Worm (Caenorhabditis elegans) whole organism, L3 larva: Measurements from ENCODE around the gene F56D5.3.
A peak's percentile ranks its signal among the peaks of the same experiment; 100 is the strongest.

Source experiments
- aly-2 ChIP-seq: fragments of 150-350 bp; optimal IDR thresholded peaks from 2 replicates; lab custom pipeline; 2014; ENCODE audit warnings: missing biosample characterization, missing genetic modification characterization
- ceh-16 ChIP-seq: sonication (generic microtip); optimal IDR thresholded peaks from 2 replicates; lab custom pipeline; 2017; ENCODE audit warnings: missing biosample characterization, missing genetic modification characterization
- ceh-82 ChIP-seq: fragments of 150-350 bp; optimal IDR thresholded peaks from 2 replicates; lab custom pipeline; 2014; ENCODE audit warnings: missing biosample characterization, missing genetic modification characterization
- daf-12 ChIP-seq: fragments of 150-350 bp; optimal IDR thresholded peaks from 2 replicates; lab custom pipeline; 2014; ENCODE audit warnings: missing biosample characterization, missing genetic modification reagents, missing genetic modification characterization
- elt-1 ChIP-seq: fragments of 150-350 bp; optimal IDR thresholded peaks from 2 replicates; lab custom pipeline; 2014; ENCODE audit warnings: missing biosample characterization, missing genetic modification characterization
- elt-3 ChIP-seq, 3 experiments: fragments of 150-350 bp in 1 of 3; sonication (generic microtip) in 2 of 3; optimal IDR thresholded peaks; 2 replicates in 2 of 3; 4 replicates in 1 of 3; lab custom pipeline; 2014 to 2017; ENCODE audit warnings: missing biosample characterization in 3 of 3, missing genetic modification characterization in 3 of 3
- hmg-11 ChIP-seq: sonication (generic microtip); optimal IDR thresholded peaks from 2 replicates; lab custom pipeline; 2016; ENCODE audit warnings: missing genetic modification characterization, missing compliant biosample characterization
- jun-1 ChIP-seq: fragments of 150-350 bp; optimal IDR thresholded peaks from 2 replicates; lab custom pipeline; 2014; ENCODE audit warnings: missing biosample characterization, missing genetic modification reagents, missing genetic modification characterization
- lsy-12 ChIP-seq: sonication (generic microtip); optimal IDR thresholded peaks from 2 replicates; lab custom pipeline; 2016; ENCODE audit warnings: mild to moderate bottlenecking, missing genetic modification characterization, missing compliant biosample characterization
- mdl-1 ChIP-seq: fragments of 150-350 bp; optimal IDR thresholded peaks from 2 replicates; lab custom pipeline; 2014; ENCODE audit warnings: missing biosample characterization, missing genetic modification characterization
- nfya-1 ChIP-seq: sonication (generic microtip); optimal IDR thresholded peaks from 2 replicates; lab custom pipeline; 2017; ENCODE audit warnings: missing genetic modification characterization, mild to moderate bottlenecking, missing compliant biosample characterization, antibody characterized with exemption, moderate library complexity; ENCODE audit not compliant: insufficient read depth
- nhr-25 ChIP-seq: sonication (generic microtip); optimal IDR thresholded peaks from 2 replicates; lab custom pipeline; 2017; ENCODE audit warnings: missing biosample characterization, missing genetic modification characterization
- nhr-77 ChIP-seq: fragments of 150-350 bp; optimal IDR thresholded peaks from 2 replicates; lab custom pipeline; 2014; ENCODE audit warnings: missing biosample characterization, missing genetic modification characterization
- pha-4 ChIP-seq: fragments of 150-350 bp; optimal IDR thresholded peaks from 2 replicates; lab custom pipeline; 2014; ENCODE audit warnings: missing biosample characterization, missing genetic modification reagents, missing genetic modification characterization
- sea-2 ChIP-seq: fragments of 150-350 bp; sonication (generic microtip); optimal IDR thresholded peaks from 4 replicates; lab custom pipeline; 2014; ENCODE audit warnings: missing biosample characterization, missing genetic modification reagents, missing genetic modification characterization
- skn-1 ChIP-seq: fragments of 150-350 bp; optimal IDR thresholded peaks from 2 replicates; lab custom pipeline; 2014; ENCODE audit warnings: missing biosample characterization, missing genetic modification characterization
- snpc-4 ChIP-seq: fragments of 150-350 bp; optimal IDR thresholded peaks from 2 replicates; lab custom pipeline; 2014; ENCODE audit warnings: missing biosample characterization, missing genetic modification characterization
- tbx-2 ChIP-seq: sonication (generic microtip); optimal IDR thresholded peaks from 2 replicates; lab custom pipeline; 2016; ENCODE audit warnings: mild to moderate bottlenecking, missing genetic modification characterization, missing compliant biosample characterization
- unc-39 ChIP-seq: sonication (generic microtip); optimal IDR thresholded peaks from 4 replicates; lab custom pipeline; 2017; ENCODE audit warnings: missing biosample characterization, missing genetic modification characterization
- unc-62 ChIP-seq: fragments of 150-350 bp; sonication (generic microtip); optimal IDR thresholded peaks from 4 replicates; lab custom pipeline; 2014; ENCODE audit warnings: missing biosample characterization, missing genetic modification reagents, missing genetic modification characterization
- ztf-11 ChIP-seq: fragments of 150-350 bp; optimal IDR thresholded peaks from 2 replicates; lab custom pipeline; 2014; ENCODE audit warnings: missing biosample characterization, missing genetic modification characterization

The F56D5.3 gene

ce11 chrIV:9445407-9445806, 48.0 kb downstream of the F56D5.3 start, which contains the start of gene hsp-12.3:
TSS of gene hsp-12.3 (minus strand) at chrIV:9445507.
- no peak for TF ChIP-seq elt-1 (tag; lab: Kevin White, UChicago)
- TF ChIP-seq snpc-4 (tag; lab: Kevin White, UChicago): no peak
- no peak for TF ChIP-seq nhr-77 (tag; lab: Kevin White, UChicago)
- no peak for TF ChIP-seq lsy-12
- no peak for TF ChIP-seq aly-2 (tag; lab: Kevin White, UChicago)
- TF ChIP-seq daf-12 (tag; lab: Kevin White, UChicago): no peak
- no peak for TF ChIP-seq mdl-1
- no peak for TF ChIP-seq elt-3 (tag; optimal IDR thresholded peaks at IDR 0.05; lab: Kevin White, UChicago)
- TF ChIP-seq tbx-2 (tag; lab: Kevin White, UChicago): no peak

DNA sequence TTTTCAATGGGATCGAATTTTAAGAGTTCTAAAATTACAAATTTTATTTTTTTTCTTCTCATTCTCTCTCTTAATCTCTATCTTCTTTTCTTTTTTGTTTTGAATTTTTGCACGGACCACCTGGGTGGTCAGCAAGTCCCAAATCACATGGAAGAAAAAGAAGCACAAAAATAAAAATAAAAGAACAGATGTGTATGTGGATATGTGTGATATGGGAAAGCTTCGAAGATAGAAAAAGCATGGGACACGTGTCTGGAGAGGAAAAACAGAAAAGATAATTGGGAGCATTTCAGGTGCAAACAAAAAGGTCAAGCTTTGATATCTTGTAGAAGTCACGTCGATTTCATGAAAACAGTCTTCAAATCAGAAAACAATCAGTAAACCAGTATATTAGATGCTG, 49.8 kb downstream of the F56D5.3 start, which contains the start of gene hsp-12.6:
Gene hsp-12.6, minus strand, starts transcription at position 20 of the 400 bp plus-strand sequence.
- TF ChIP-seq ceh-82 (tag; lab: Kevin White, UChicago) (no peak), pha-4 (tag; lab: Kevin White, UChicago) (no peak), unc-62 (no peak), ztf-11 (tag; lab: Kevin White, UChicago) (no peak), tbx-2 (tag; lab: Kevin White, UChicago) (no peak), skn-1 (tag; lab: Kevin White, UChicago) (no peak), ceh-16 (no peak), nfya-1 (tag; lab: Kevin White, UChicago) (no peak), elt-1 (tag; lab: Kevin White, UChicago) (no peak), sea-2 (GFP tag; lab: Kevin White, UChicago) (no peak), jun-1 (no peak), unc-39 (tag; lab: Kevin White, UChicago) (no peak), snpc-4 (tag; lab: Kevin White, UChicago) (no peak), daf-12 (tag; lab: Kevin White, UChicago) (no peak)

- TF ChIP-seq elt-3 (tag; optimal IDR thresholded peaks at IDR 0.05; lab: Kevin White, UChicago) (no peak), hmg-11 (tag; lab: Kevin White, UChicago) (no peak), nhr-25 (peak; percentile 3)
These were observed 53.0 kb downstream of the F56D5.3 start, which contains the start of gene cpin-1 for ce11 chrIV:9450375-9450774. TSS of gene cpin-1 (plus strand) at chrIV:9450675.
